Worm (Caenorhabditis elegans) whole organism, L3 larva: ENCODE data around the gene sssh-1.

Experiments used
- ZK546.5 ChIP-seq: sonication (generic microtip); optimal IDR thresholded peaks from 2 replicates; lab custom pipeline; 2017; ENCODE audit warnings: missing biosample characterization, missing genetic modification characterization
- ama-1 ChIP-seq: fragments of 150-350 bp; optimal IDR thresholded peaks from 2 replicates; lab custom pipeline; 2018
- egl-5 ChIP-seq: fragments of 150-350 bp; optimal IDR thresholded peaks from 2 replicates; lab custom pipeline; 2017; ENCODE audit warnings: missing biosample characterization, missing genetic modification reagents, missing genetic modification characterization, inconsistent platforms
- fkh-2 ChIP-seq: fragments of 150-350 bp; optimal IDR thresholded peaks from 2 replicates; lab custom pipeline; 2014; ENCODE audit warnings: missing biosample characterization, missing genetic modification reagents, missing genetic modification characterization
- lin-39 ChIP-seq: fragments of 150-350 bp; optimal IDR thresholded peaks from 2 replicates; lab custom pipeline; 2018; ENCODE audit warnings: missing biosample characterization, missing genetic modification reagents, missing genetic modification characterization
- mdl-1 ChIP-seq: fragments of 150-350 bp; optimal IDR thresholded peaks from 2 replicates; lab custom pipeline; 2014; ENCODE audit warnings: missing biosample characterization, missing genetic modification characterization
- nhr-12 ChIP-seq: fragments of 150-350 bp; optimal IDR thresholded peaks from 2 replicates; lab custom pipeline; 2014; ENCODE audit warnings: missing biosample characterization, missing genetic modification characterization
- nhr-25 ChIP-seq: sonication (generic microtip); optimal IDR thresholded peaks from 2 replicates; lab custom pipeline; 2017; ENCODE audit warnings: missing biosample characterization, missing genetic modification characterization
- nhr-77 ChIP-seq: fragments of 150-350 bp; optimal IDR thresholded peaks from 2 replicates; lab custom pipeline; 2014; ENCODE audit warnings: missing biosample characterization, missing genetic modification characterization
- unc-39 ChIP-seq: sonication (generic microtip); optimal IDR thresholded peaks from 4 replicates; lab custom pipeline; 2017; ENCODE audit warnings: missing biosample characterization, missing genetic modification characterization

- no peak for TF ChIP-seq nhr-77 (tag; lab: Kevin White, UChicago)
- TF ChIP-seq nhr-25 (tag; lab: Kevin White, UChicago): no peak
- no peak for TF ChIP-seq mdl-1 (tag; lab: Kevin White, UChicago)
- TF ChIP-seq ZK546.5 (tag; lab: Kevin White, UChicago): no peak
- no peak for TF ChIP-seq ama-1 (lab: Kevin White, UChicago)
- TF ChIP-seq lin-39 (tag; lab: Kevin White, UChicago): no peak
- TF ChIP-seq egl-5 (tag; lab: Kevin White, UChicago): no peak
- no peak for TF ChIP-seq unc-39 (tag; lab: Kevin White, UChicago)
- TF ChIP-seq nhr-12 (tag; lab: Kevin White, UChicago): no peak
- TF ChIP-seq fkh-2: no peak
These were observed 4.0 kb upstream of the sssh-1 start, which contains the start of gene F31F6.2 for ce11 chrX:14871780-14872179.
